Worm (Caenorhabditis elegans): ENCODE data around the gene C15B12.4.

Gene C15B12.4

DNA sequence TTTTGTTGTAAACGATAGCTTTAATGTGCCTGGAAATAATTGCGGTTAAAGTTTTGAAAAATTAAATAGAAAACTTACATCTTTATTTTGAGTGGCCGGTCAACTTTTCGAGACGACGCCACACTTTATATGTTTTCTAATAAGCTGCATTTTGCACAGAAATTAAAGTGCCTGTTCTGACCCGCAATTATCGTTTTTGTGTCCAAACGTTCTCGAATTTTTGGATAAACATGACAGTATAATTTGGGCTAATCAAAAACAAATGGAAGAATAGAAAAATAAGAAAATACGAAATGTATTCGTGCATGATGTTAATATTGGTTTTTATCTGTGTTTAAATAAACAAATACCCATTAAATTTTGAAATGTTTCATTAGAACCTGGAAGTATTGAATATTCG is 52.9 kb downstream of the C15B12.4 start, which contains the start of gene K10C2.12:
K10C2.12 (minus strand) TSS at position 101 of the 400 bp plus-strand sequence.
- TF ChIP-seq med-1 (GFP tag; optimal IDR thresholded peaks at IDR 0.05; ENCODE audit: insufficient read depth) (no peak), ref-1 (GFP tag; conservative IDR thresholded peaks at IDR 0.05) (no peak), ztf-23 (GFP tag; IDR thresholded peaks at IDR 0.05) (no peak), klf-2 (GFP tag; conservative IDR thresholded peaks at IDR 0.05) (no peak), T22C8.4 (GFP tag; IDR thresholded peaks at IDR 0.05) (no peak), flt-1 (GFP tag; IDR thresholded peaks at IDR 0.05) (no peak), ztf-29 (GFP tag; IDR thresholded peaks at IDR 0.05) (no peak), cog-1 (tag; optimal IDR thresholded peaks at IDR 0.05) (no peak), tab-1 (GFP tag; IDR thresholded peaks at IDR 0.05) (no peak)
